Fruit fly (Drosophila melanogaster) whole organism, prepupa: ENCODE data around the gene CG31465.

Source experiments
- CG10631 ChIP-seq: fragments of 200-800 bp; sonication (Bioruptor generic); optimal IDR thresholded peaks from 2 replicates; lab custom pipeline; 2016; ENCODE audit warnings: missing biosample characterization, missing genetic modification characterization
- CG1621 ChIP-seq: fragments of 200-800 bp; sonication (Bioruptor generic); optimal IDR thresholded peaks from 3 replicates; lab custom pipeline; 2018; ENCODE audit warnings: missing biosample characterization, mild to moderate bottlenecking, missing genetic modification characterization
- CG6163 ChIP-seq: fragments of 200-800 bp; sonication (Bioruptor generic); IDR thresholded peaks from 3 replicates; pipeline ENCODE4 v1.3.6; 2022; ENCODE audit warnings: missing biosample characterization, missing genetic modification characterization
- CG8632 ChIP-seq: fragments of 200-800 bp; sonication (Bioruptor generic); optimal IDR thresholded peaks from 3 replicates; lab custom pipeline; 2016; ENCODE audit warnings: missing biosample characterization, missing genetic modification characterization
- CG9139 ChIP-seq: fragments of 200-800 bp; sonication (Bioruptor generic); optimal IDR thresholded peaks from 3 replicates; lab custom pipeline; 2017; ENCODE audit warnings: missing biosample characterization, mild to moderate bottlenecking, missing genetic modification characterization
- Ets21C ChIP-seq: fragments of 200-800 bp; sonication (Bioruptor generic); optimal IDR thresholded peaks from 3 replicates; lab custom pipeline; 2016; ENCODE audit warnings: missing biosample characterization, missing genetic modification characterization
- Hr38 ChIP-seq: sonication (Bioruptor generic); optimal IDR thresholded peaks from 2 replicates; lab custom pipeline; 2016; ENCODE audit warnings: missing biosample characterization, missing genetic modification characterization
- Hr4 ChIP-seq: fragments of 200-800 bp; sonication (Bioruptor generic); optimal IDR thresholded peaks from 3 replicates; lab custom pipeline; 2016; ENCODE audit warnings: missing biosample characterization, missing genetic modification characterization
- OdsH ChIP-seq: fragments of 200-800 bp; sonication (Bioruptor generic); optimal IDR thresholded peaks from 3 replicates; lab custom pipeline; 2016; ENCODE audit warnings: missing biosample characterization, missing genetic modification characterization
- achi ChIP-seq: fragments of 200-800 bp; sonication (Bioruptor generic); optimal IDR thresholded peaks from 3 replicates; lab custom pipeline; 2016; ENCODE audit warnings: missing biosample characterization, missing genetic modification characterization
- eg ChIP-seq: fragments of 200-800 bp; sonication (Bioruptor generic); IDR thresholded peaks from 3 replicates; pipeline ENCODE4 v1.3.6; 2022; ENCODE audit warnings: missing biosample characterization, missing genetic modification characterization
- esn ChIP-seq: fragments of 200-800 bp; sonication (Bioruptor generic); optimal IDR thresholded peaks from 2 replicates; lab custom pipeline; 2016; ENCODE audit warnings: missing biosample characterization, mild to moderate bottlenecking, missing genetic modification characterization, moderate library complexity
- vri ChIP-seq: fragments of 200-800 bp; sonication (Bioruptor generic); optimal IDR thresholded peaks from 3 replicates; lab custom pipeline; 2016; ENCODE audit warnings: missing biosample characterization, mild to moderate bottlenecking, missing genetic modification characterization

dm6 chr3R:21838505-21838956 lies 42.1 kb upstream of the CG31465 start:
- TF ChIP-seq OdsH (GFP tag; lab: Kevin White, UChicago) (peak; percentile 91), vri (GFP tag; lab: Kevin White, UChicago) (peak; percentile 61), CG1621 (peak; percentile 78), eg (peak; percentile 73; the same call in 2 of the 3 replicates), achi (GFP tag; lab: Kevin White, UChicago) (peak; percentile 87), Ets21C (GFP tag; lab: Kevin White, UChicago) (peak; percentile 83), CG9139 (GFP tag; lab: Kevin White, UChicago) (peak; percentile 80), CG6163 (peak; percentile 78), Hr4 (GFP tag; lab: Kevin White, UChicago) (peak; percentile 91), CG10631 (peak; percentile 88), CG8632 (GFP tag; lab: Kevin White, UChicago) (peak; percentile 86), esn (GFP tag; lab: Kevin White, UChicago) (peak; percentile 95), Hr38 (no peak)
